Fruit fly (Drosophila melanogaster) whole organism, embryonic: ENCODE data around the gene car.

ENCODE experiments used
- Atf-2 ChIP-seq: fragments of 200-800 bp; sonication (Bioruptor generic); optimal IDR thresholded peaks from 2 replicates; lab custom pipeline; 2016; ENCODE audit warnings: missing biosample characterization, missing genetic modification characterization
- C15 ChIP-seq: fragments of 200-800 bp; sonication (Bioruptor generic); IDR thresholded peaks from 3 replicates; pipeline ENCODE4 v1.3.6; 2022; ENCODE audit warnings: missing biosample characterization, missing genetic modification characterization
- CG10274 ChIP-seq: fragments of 200-800 bp; sonication (Bioruptor generic); optimal IDR thresholded peaks from 3 replicates; lab custom pipeline; 2017; ENCODE audit warnings: missing biosample characterization, mild to moderate bottlenecking, missing genetic modification characterization
- CG10565 ChIP-seq: fragments of 200-800 bp; sonication (Bioruptor generic); optimal IDR thresholded peaks from 3 replicates; lab custom pipeline; 2016; ENCODE audit warnings: missing biosample characterization, mild to moderate bottlenecking, missing genetic modification characterization
- CG12299 ChIP-seq: fragments of 200-800 bp; sonication (Bioruptor generic); optimal IDR thresholded peaks from 2 replicates; lab custom pipeline; 2018; ENCODE audit warnings: missing biosample characterization, mild to moderate bottlenecking, missing genetic modification characterization
- CG12391 ChIP-seq: fragments of 200-800 bp; sonication (Bioruptor generic); optimal IDR thresholded peaks from 3 replicates; lab custom pipeline; 2018; ENCODE audit warnings: missing biosample characterization, mild to moderate bottlenecking, missing genetic modification characterization, moderate library complexity
- CG12659 ChIP-seq: fragments of 200-800 bp; sonication (Bioruptor generic); optimal IDR thresholded peaks from 3 replicates; lab custom pipeline; 2017; ENCODE audit warnings: mild to moderate bottlenecking, missing biosample characterization, missing genetic modification reagents, missing genetic modification characterization
- CG13424 ChIP-seq: fragments of 200-800 bp; sonication (Bioruptor generic); optimal IDR thresholded peaks from 2 replicates; lab custom pipeline; 2019; ENCODE audit warnings: missing biosample characterization, mild to moderate bottlenecking, missing genetic modification characterization, moderate library complexity
- CG13894 ChIP-seq: fragments of 200-800 bp; sonication (Bioruptor generic); optimal IDR thresholded peaks from 3 replicates; lab custom pipeline; 2018; ENCODE audit warnings: missing biosample characterization, mild to moderate bottlenecking, missing genetic modification characterization, moderate library complexity
- CG16813 ChIP-seq: fragments of 200-800 bp; sonication (Bioruptor generic); IDR thresholded peaks from 3 replicates; pipeline ENCODE4 v1.3.6; 2022; ENCODE audit warnings: missing biosample characterization, missing genetic modification characterization; ENCODE audit not compliant: partially characterized antibody
- CG17186 ChIP-seq: fragments of 200-800 bp; sonication (Bioruptor generic); optimal IDR thresholded peaks from 3 replicates; lab custom pipeline; 2017; ENCODE audit warnings: missing biosample characterization, missing genetic modification reagents, missing genetic modification characterization
- CG30020 ChIP-seq: fragments of 200-800 bp; optimal IDR thresholded peaks from 2 replicates; lab custom pipeline; 2019; ENCODE audit warnings: missing biosample characterization, mild to moderate bottlenecking, missing genetic modification characterization, moderate library complexity
- CG30431 ChIP-seq: fragments of 200-800 bp; sonication (Bioruptor generic); optimal IDR thresholded peaks from 2 replicates; lab custom pipeline; 2017; ENCODE audit warnings: missing biosample characterization, missing genetic modification characterization
- CG31365 ChIP-seq: fragments of 200-800 bp; sonication (Bioruptor generic); optimal IDR thresholded peaks from 2 replicates; lab custom pipeline; 2018; ENCODE audit warnings: missing biosample characterization, mild to moderate bottlenecking, missing genetic modification characterization
- CG3847 ChIP-seq: fragments of 200-800 bp; sonication (Bioruptor generic); IDR thresholded peaks from 2 replicates; pipeline ENCODE4 v1.3.6; 2022; ENCODE audit warnings: missing biosample characterization, missing genetic modification characterization
- CG5245 ChIP-seq: fragments of 200-800 bp; sonication (Bioruptor generic); optimal IDR thresholded peaks from 3 replicates; lab custom pipeline; 2016; ENCODE audit warnings: missing biosample characterization, missing genetic modification characterization
- CG5953 ChIP-seq: fragments of 200-800 bp; sonication (Bioruptor generic); IDR thresholded peaks from 2 replicates; pipeline ENCODE4 v1.3.6; 2022; ENCODE audit warnings: missing biosample characterization, missing genetic modification characterization
- CG6854 ChIP-seq: fragments of 200-800 bp; sonication (Bioruptor generic); optimal IDR thresholded peaks from 3 replicates; lab custom pipeline; 2017; ENCODE audit warnings: missing biosample characterization, mild to moderate bottlenecking, missing genetic modification characterization
- CG8765 ChIP-seq: fragments of 200-800 bp; sonication (Bioruptor generic); IDR thresholded peaks from 2 replicates; pipeline ENCODE4 v1.3.6; 2022; ENCODE audit warnings: missing biosample characterization, missing genetic modification characterization
- D19A ChIP-seq: fragments of 200-800 bp; optimal IDR thresholded peaks from 3 replicates; lab custom pipeline; 2019; ENCODE audit warnings: missing biosample characterization, mild to moderate bottlenecking, missing genetic modification characterization, moderate library complexity
- D19B ChIP-seq: fragments of 200-800 bp; sonication (Bioruptor generic); optimal IDR thresholded peaks from 2 replicates; lab custom pipeline; 2017; ENCODE audit warnings: missing biosample characterization, mild to moderate bottlenecking, missing genetic modification characterization
- Dref ChIP-seq: fragments of 200-800 bp; sonication (Bioruptor generic); IDR thresholded peaks from 2 replicates; pipeline ENCODE4 v1.3.6; 2022; ENCODE audit warnings: missing biosample characterization, missing genetic modification characterization
- Ets97D ChIP-seq: fragments of 200-800 bp; sonication (Bioruptor generic); optimal IDR thresholded peaks from 3 replicates; lab custom pipeline; 2016; ENCODE audit warnings: missing biosample characterization, missing genetic modification characterization
- HLH54F ChIP-seq: fragments of 200-800 bp; sonication (Bioruptor generic); optimal IDR thresholded peaks from 3 replicates; lab custom pipeline; 2016; ENCODE audit warnings: missing biosample characterization, missing genetic modification characterization
- HmgZ ChIP-seq: fragments of 200-800 bp; sonication (Bioruptor generic); optimal IDR thresholded peaks from 2 replicates; lab custom pipeline; 2018; ENCODE audit warnings: missing biosample characterization, mild to moderate bottlenecking, missing genetic modification characterization
- Hmr ChIP-seq: fragments of 200-800 bp; sonication (Bioruptor generic); optimal IDR thresholded peaks from 3 replicates; lab custom pipeline; 2017; ENCODE audit warnings: mild to moderate bottlenecking, missing biosample characterization, missing genetic modification reagents, missing genetic modification characterization
- NC2β ChIP-seq: fragments of 200-800 bp; sonication (Bioruptor generic); optimal IDR thresholded peaks from 2 replicates; lab custom pipeline; 2016; ENCODE audit warnings: missing biosample characterization, missing genetic modification characterization
- Oaz ChIP-seq: fragments of 200-800 bp; sonication (Bioruptor generic); IDR thresholded peaks from 2 replicates; pipeline ENCODE4 v1.3.6; 2022; ENCODE audit warnings: missing biosample characterization, missing genetic modification characterization
- Pdp1 ChIP-seq, 2 experiments: fragments of 200-800 bp; sonication (Bioruptor generic); optimal IDR thresholded peaks; 3 replicates each; lab custom pipeline; 2016; ENCODE audit warnings: missing biosample characterization in 2 of 2, missing genetic modification characterization in 2 of 2, mild to moderate bottlenecking in 1 of 2, moderate library complexity in 1 of 2
- Rx ChIP-seq: fragments of 200-800 bp; sonication (Bioruptor generic); IDR thresholded peaks from 2 replicates; pipeline ENCODE4 v1.3.6; 2022; ENCODE audit warnings: missing biosample characterization, missing genetic modification characterization
- Spps ChIP-seq: fragments of 200-800 bp; sonication (Bioruptor generic); optimal IDR thresholded peaks from 2 replicates; lab custom pipeline; 2018; ENCODE audit warnings: missing biosample characterization, mild to moderate bottlenecking, missing genetic modification characterization
- TFAM ChIP-seq: fragments of 200-800 bp; sonication (Bioruptor generic); optimal IDR thresholded peaks from 2 replicates; lab custom pipeline; 2017; ENCODE audit warnings: missing biosample characterization, missing genetic modification characterization, inconsistent platforms
- al ChIP-seq: fragments of 200-800 bp; sonication (Bioruptor generic); IDR thresholded peaks from 2 replicates; pipeline ENCODE4 v1.3.6; 2022; ENCODE audit warnings: missing biosample characterization, missing genetic modification characterization
- ara ChIP-seq: fragments of 200-800 bp; sonication (Bioruptor generic); IDR thresholded peaks from 2 replicates; pipeline ENCODE4 v1.3.6; 2022; ENCODE audit warnings: missing biosample characterization, missing genetic modification characterization
- ci ChIP-seq: fragments of 200-800 bp; sonication (Bioruptor generic); IDR thresholded peaks from 3 replicates; pipeline ENCODE4 v1.3.6; 2022; ENCODE audit warnings: missing biosample characterization, missing genetic modification characterization
- disco-r ChIP-seq: fragments of 200-800 bp; sonication (Bioruptor generic); optimal IDR thresholded peaks from 2 replicates; lab custom pipeline; 2016; ENCODE audit warnings: missing biosample characterization, missing genetic modification characterization
- gce ChIP-seq: fragments of 200-800 bp; sonication (Bioruptor generic); IDR thresholded peaks from 3 replicates; pipeline ENCODE4 v1.3.6; 2022; ENCODE audit warnings: missing biosample characterization, missing genetic modification characterization
- hb ChIP-seq: fragments of 200-800 bp; sonication (Bioruptor generic); IDR thresholded peaks from 3 replicates; pipeline ENCODE4 v1.3.6; 2022; ENCODE audit warnings: missing biosample characterization, missing genetic modification characterization; ENCODE audit not compliant: partially characterized antibody
- her ChIP-seq: fragments of 200-800 bp; sonication (Bioruptor generic); optimal IDR thresholded peaks from 2 replicates; lab custom pipeline; 2016; ENCODE audit warnings: missing biosample characterization, missing genetic modification characterization
- ind ChIP-seq: fragments of 200-800 bp; sonication (Bioruptor generic); optimal IDR thresholded peaks from 3 replicates; lab custom pipeline; 2016; ENCODE audit warnings: missing biosample characterization, missing genetic modification characterization
- ken ChIP-seq: fragments of 200-800 bp; sonication (Bioruptor generic); IDR thresholded peaks from 3 replicates; pipeline ENCODE4 v1.3.6; 2022; ENCODE audit warnings: missing biosample characterization, missing genetic modification characterization
- kni ChIP-seq: fragments of 200-800 bp; sonication (Bioruptor generic); optimal IDR thresholded peaks from 3 replicates; lab custom pipeline; 2017; ENCODE audit warnings: mild to moderate bottlenecking, missing biosample characterization, missing genetic modification reagents, missing genetic modification characterization
- mam ChIP-seq: fragments of 200-800 bp; sonication (Bioruptor generic); optimal IDR thresholded peaks from 3 replicates; lab custom pipeline; 2016; ENCODE audit warnings: missing biosample characterization, missing genetic modification characterization
- pho ChIP-seq: fragments of 200-800 bp; sonication (Bioruptor generic); optimal IDR thresholded peaks from 2 replicates; lab custom pipeline; 2016; ENCODE audit warnings: missing biosample characterization, missing genetic modification characterization
- ro ChIP-seq: fragments of 200-800 bp; sonication (Bioruptor generic); IDR thresholded peaks from 2 replicates; pipeline ENCODE4 v1.3.6; 2022; ENCODE audit warnings: missing biosample characterization, missing genetic modification characterization
- row ChIP-seq: fragments of 200-800 bp; sonication (Bioruptor generic); IDR thresholded peaks from 3 replicates; pipeline ENCODE4 v1.3.6; 2022; ENCODE audit warnings: missing biosample characterization, missing genetic modification characterization
- sim ChIP-seq: fragments of 200-800 bp; sonication (Bioruptor generic); IDR thresholded peaks from 2 replicates; pipeline ENCODE4 v1.3.6; 2022; ENCODE audit warnings: missing biosample characterization, missing genetic modification characterization
- so ChIP-seq: fragments of 200-800 bp; sonication (Bioruptor generic); IDR thresholded peaks from 3 replicates; pipeline ENCODE4 v1.3.6; 2022; ENCODE audit warnings: missing biosample characterization, missing genetic modification characterization
- twi ChIP-seq: fragments of 200-800 bp; optimal IDR thresholded peaks from 2 replicates; lab custom pipeline; 2019; ENCODE audit warnings: missing biosample characterization, mild to moderate bottlenecking, missing genetic modification characterization, moderate library complexity
- vfl ChIP-seq: fragments of 200-800 bp; sonication (Bioruptor generic); optimal IDR thresholded peaks from 2 replicates; lab custom pipeline; 2016; ENCODE audit warnings: missing biosample characterization, missing genetic modification characterization
- vnd ChIP-seq: fragments of 200-800 bp; sonication (Bioruptor generic); IDR thresholded peaks from 3 replicates; pipeline ENCODE4 v1.3.6; 2022; ENCODE audit warnings: missing biosample characterization, missing genetic modification characterization; ENCODE audit not compliant: partially characterized antibody

Gene car

dm6 chrX:19565714-19566316 lies at the start of gene car, which contains the start of gene Grip84 (continued):
- TF ChIP-seq D19B (GFP tag; lab: Kevin White, UChicago) = peak; percentile 57
- peak; percentile 66 for TF ChIP-seq al (GFP tag; lab: Robert Waterston, UW)
- peak; percentile 49; the same call in 1 of the 2 replicates for TF ChIP-seq Oaz
- no peak for TF ChIP-seq CG5953 (GFP tag; lab: Robert Waterston, UW)
- TF ChIP-seq CG30431 (GFP tag; lab: Kevin White, UChicago) = peak; percentile 56
- peak; percentile 79 for TF ChIP-seq CG13424 (tag; lab: Kevin White, UChicago)
- TF ChIP-seq Rx (GFP tag; lab: Robert Waterston, UW) = no peak
- TF ChIP-seq CG12391 (tag; lab: Kevin White, UChicago) = peak; percentile 85
- TF ChIP-seq CG5245 (GFP tag; lab: Kevin White, UChicago) = peak; percentile 24
- TF ChIP-seq vfl (GFP tag; lab: Kevin White, UChicago) = no peak
- peak; percentile 55 for TF ChIP-seq HLH54F (GFP tag; lab: Kevin White, UChicago)
- TF ChIP-seq D19A (tag; lab: Kevin White, UChicago) = peak; percentile 41
- TF ChIP-seq vnd = no peak
- peak; percentile 55 for TF ChIP-seq pho (GFP tag; lab: Kevin White, UChicago)
- TF ChIP-seq CG16813 (GFP tag; lab: Robert Waterston, UW) = no peak
- peak; percentile 74 for TF ChIP-seq CG3847 (GFP tag; lab: Robert Waterston, UW)
- TF ChIP-seq CG12299 = peak; percentile 46
- no peak for TF ChIP-seq NC2β (GFP tag; lab: Kevin White, UChicago)
- no peak for TF ChIP-seq Hmr (GFP tag; lab: Kevin White, UChicago)
- TF ChIP-seq ind (GFP tag; lab: Kevin White, UChicago) = peak; percentile 61
- peak in 1 of 2 experiments; percentile 63 for TF ChIP-seq Pdp1 (GFP tag; optimal IDR thresholded peaks at IDR 0.05; lab: Kevin White, UChicago)
- peak; percentile 78 for TF ChIP-seq CG12659 (GFP tag; lab: Kevin White, UChicago)
- no peak for TF ChIP-seq ara
- TF ChIP-seq CG8765 (GFP tag; lab: Robert Waterston, UW) = 0 out of 2 replicates have a peak, but pooled peaks have one; percentile 48
- TF ChIP-seq Ets97D = peak; percentile 49
- TF ChIP-seq gce (GFP tag; lab: Robert Waterston, UW) = no peak
- no peak for TF ChIP-seq Atf-2
- peak; percentile 94 for TF ChIP-seq CG30020 (tag; lab: Kevin White, UChicago)
- no peak for TF ChIP-seq disco-r
- no peak for TF ChIP-seq CG13894 (tag; lab: Kevin White, UChicago)
- TF ChIP-seq Dref = peak; percentile 35; the same call in 1 of the 2 replicates
- no peak for TF ChIP-seq TFAM (GFP tag; lab: Kevin White, UChicago)
- no peak for TF ChIP-seq ro (GFP tag; lab: Robert Waterston, UW)
- peak; percentile 36 for TF ChIP-seq HmgZ
- peak; percentile 89 for TF ChIP-seq row (GFP tag; lab: Robert Waterston, UW)
- no peak for TF ChIP-seq ken (GFP tag; lab: Robert Waterston, UW)
- TF ChIP-seq hb (GFP tag; lab: Robert Waterston, UW) = no peak
- no peak for TF ChIP-seq so (GFP tag; lab: Robert Waterston, UW)
- no peak for TF ChIP-seq kni (GFP tag; lab: Kevin White, UChicago)
- TF ChIP-seq CG10274 = no peak
- TF ChIP-seq CG17186 (GFP tag; lab: Kevin White, UChicago) = peak; percentile 55
- peak; percentile 26 for TF ChIP-seq Spps (tag; lab: Kevin White, UChicago)
- TF ChIP-seq sim (GFP tag; lab: Robert Waterston, UW) = no peak
- peak; percentile 80 for TF ChIP-seq mam
- no peak for TF ChIP-seq CG31365 (tag; lab: Kevin White, UChicago)
- TF ChIP-seq ci (GFP tag; lab: Robert Waterston, UW) = 0 out of 3 replicates have a peak, but pooled peaks have one; percentile 5
- TF ChIP-seq her (GFP tag; lab: Kevin White, UChicago) = no peak
- TF ChIP-seq CG6854 (GFP tag; lab: Kevin White, UChicago) = no peak
- TF ChIP-seq CG10565 = no peak
- TF ChIP-seq twi = peak; percentile 68
- 0 out of 3 replicates have a peak, but pooled peaks have one; percentile 31 for TF ChIP-seq C15 (GFP tag; lab: Robert Waterston, UW)
